Fruit fly (Drosophila melanogaster): ENCODE data around the gene Tasp1.

The Tasp1 gene

DNA sequence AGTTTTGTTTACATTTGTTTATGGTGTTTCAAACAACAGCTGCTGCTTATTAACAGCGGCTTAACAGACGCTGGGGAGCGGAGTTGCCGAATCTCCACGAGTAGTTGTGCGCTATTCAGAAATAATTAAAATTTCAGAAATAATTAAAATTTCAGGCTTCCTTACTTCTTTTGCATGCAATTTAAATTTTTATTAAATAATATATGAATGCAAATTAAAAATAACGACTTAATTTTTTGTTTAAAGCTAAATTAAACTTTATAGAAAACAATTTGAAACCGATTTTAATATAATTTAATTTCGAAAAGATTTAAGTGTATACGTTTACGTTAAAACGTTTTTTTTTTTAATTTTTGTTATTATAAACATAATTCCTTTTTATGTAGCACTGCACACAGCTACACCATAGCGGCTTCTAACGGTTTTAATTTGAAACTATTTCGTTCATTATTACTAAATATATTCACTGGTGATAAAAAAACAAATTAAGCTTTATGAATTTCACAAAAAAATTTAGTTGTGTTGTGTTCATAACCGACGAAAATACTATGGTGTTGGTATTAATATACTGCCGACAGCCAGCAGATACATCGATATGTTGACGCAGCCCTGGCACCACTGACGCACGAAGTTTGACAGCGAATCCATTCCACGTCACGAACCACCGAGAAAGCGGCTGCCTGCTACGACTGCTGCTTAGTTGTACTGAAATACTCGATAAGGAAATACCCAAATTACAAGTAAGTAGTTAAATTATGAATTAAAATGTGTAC, 41.8 kb upstream of the Tasp1 start, which contains the start of gene SsRbeta:
Gene SsRbeta, plus strand, starts transcription at position 645 of the 773 bp plus-strand sequence.
- TF ChIP-seq CG8119 (GFP tag; IDR thresholded peaks at IDR 0.05) (peak; percentile 19), eg (GFP tag; IDR thresholded peaks at IDR 0.05) (peak; percentile 63), acj6 (GFP tag; optimal IDR thresholded peaks at IDR 0.05) (peak; percentile 38), salr (GFP tag; optimal IDR thresholded peaks at IDR 0.05) (no peak), CG1621 (tag; optimal IDR thresholded peaks at IDR 0.05) (no peak), achi (GFP tag; optimal IDR thresholded peaks at IDR 0.05) (peak; percentile 100), CG10631 (GFP tag; optimal IDR thresholded peaks at IDR 0.05) (peak; percentile 18), CG11762 (GFP tag; optimal IDR thresholded peaks at IDR 0.05; ENCODE audit: insufficient read depth) (no peak), Eip75B (GFP tag; optimal IDR thresholded peaks at IDR 0.05) (no peak), CG3032 (tag; optimal IDR thresholded peaks at IDR 0.05) (peak; percentile 13), dsx (GFP tag; optimal IDR thresholded peaks at IDR 0.05; ENCODE audit: poor library complexity, severe bottlenecking) (no peak), CG15336 (GFP tag; IDR thresholded peaks at IDR 0.05) (peak; percentile 41), Eip78C (GFP tag) (peak; percentile 75), fkh (GFP tag; optimal IDR thresholded peaks at IDR 0.05) (peak; percentile 51), cyc (GFP tag; optimal IDR thresholded peaks at IDR 0.05) (no peak), CG6163 (GFP tag; IDR thresholded peaks at IDR 0.05) (peak; percentile 20), vri (GFP tag; optimal IDR thresholded peaks at IDR 0.05) (no peak), Gug (GFP tag; IDR thresholded peaks at IDR 0.05) (peak; percentile 33), pdm3 (GFP tag; optimal IDR thresholded peaks at IDR 0.05) (no peak), OdsH (GFP tag; optimal IDR thresholded peaks at IDR 0.05) (peak; percentile 43), Met (GFP tag; optimal IDR thresholded peaks at IDR 0.05) (peak; percentile 26), Eip93F (GFP tag; optimal IDR thresholded peaks at IDR 0.05) (peak; percentile 78), esn (GFP tag; optimal IDR thresholded peaks at IDR 0.05) (peak; percentile 19)

DNA sequence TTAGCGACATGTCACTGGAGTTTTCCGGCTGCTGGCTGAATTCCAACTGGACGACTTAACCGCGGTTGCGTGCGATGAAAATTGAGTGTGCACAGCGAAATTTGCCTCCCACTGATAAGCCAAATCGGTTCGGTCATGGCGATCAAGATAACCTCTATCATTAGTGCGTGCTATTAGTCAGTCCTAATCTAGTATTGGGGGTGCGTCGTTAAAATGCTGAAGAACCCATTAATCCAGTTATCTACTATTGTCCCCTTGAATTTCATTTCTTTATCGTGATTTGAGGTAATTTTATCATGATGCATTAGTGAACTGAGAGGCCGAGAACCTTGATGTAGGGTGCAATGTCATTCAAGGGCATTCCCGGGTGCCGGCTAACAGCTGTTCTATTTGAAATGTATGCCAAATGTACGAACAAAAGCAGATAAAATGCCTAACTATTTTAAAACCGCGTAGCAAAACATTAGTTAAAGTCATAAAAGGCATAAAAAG, 41.2 kb upstream of the Tasp1 start, which contains the start of gene Pgm1:
Gene Pgm1, minus strand, starts transcription at position 51 of the 492 bp plus-strand sequence.
- TF ChIP-seq CG11902 (GFP tag; optimal IDR thresholded peaks at IDR 0.05) (peak; percentile 85), Ets96B (tag; optimal IDR thresholded peaks at IDR 0.05) (peak; percentile 83), spab (GFP tag; optimal IDR thresholded peaks at IDR 0.05) (no peak), CG3919 (GFP tag; optimal IDR thresholded peaks at IDR 0.05) (peak; percentile 95), CG32006 (GFP tag; optimal IDR thresholded peaks at IDR 0.05) (no peak), Hr39 (GFP tag; optimal IDR thresholded peaks at IDR 0.05) (peak; percentile 94), fd59A (GFP tag; optimal IDR thresholded peaks at IDR 0.05) (peak; percentile 78), CG34406 (GFP tag; optimal IDR thresholded peaks at IDR 0.05) (peak; percentile 87), CG11294 (GFP tag; IDR thresholded peaks at IDR 0.05) (peak; percentile 66; the same call in 1 of the 2 replicates), cyc (GFP tag; optimal IDR thresholded peaks at IDR 0.05) (peak; percentile 94), Ets21C (GFP tag; optimal IDR thresholded peaks at IDR 0.05) (peak; percentile 89), CG11762 (GFP tag; optimal IDR thresholded peaks at IDR 0.05; ENCODE audit: insufficient read depth) (peak; percentile 89), Sox15 (GFP tag; optimal IDR thresholded peaks at IDR 0.05) (peak; percentile 89), CG9139 (GFP tag; optimal IDR thresholded peaks at IDR 0.05) (no peak), Gug (GFP tag; IDR thresholded peaks at IDR 0.05) (no peak; the same call in none of the 2 replicates), Hr38 (GFP tag; optimal IDR thresholded peaks at IDR 0.05) (peak; percentile 44), acj6 (GFP tag; optimal IDR thresholded peaks at IDR 0.05) (peak; percentile 92), CG7368 (GFP tag; optimal IDR thresholded peaks at IDR 0.05) (peak; percentile 96), topi (GFP tag; optimal IDR thresholded peaks at IDR 0.05) (peak; percentile 95), CG4318 (GFP tag; optimal IDR thresholded peaks at IDR 0.05) (no peak), lz (GFP tag; optimal IDR thresholded peaks at IDR 0.05) (peak; percentile 95), svp (GFP tag) (peak; percentile 99), vri (GFP tag; optimal IDR thresholded peaks at IDR 0.05) (peak; percentile 93), dac (GFP tag; optimal IDR thresholded peaks at IDR 0.05) (no peak), Smox (GFP tag; optimal IDR thresholded peaks at IDR 0.05) (peak; percentile 94), net (GFP tag; optimal IDR thresholded peaks at IDR 0.05) (no peak), CG6163 (GFP tag; IDR thresholded peaks at IDR 0.05) (no peak; the same call in 1 of the 3 replicates), Lpt (GFP tag; optimal IDR thresholded peaks at IDR 0.05) (peak; percentile 86), CG3032 (tag; optimal IDR thresholded peaks at IDR 0.05) (peak; percentile 79), Sox14 (GFP tag; optimal IDR thresholded peaks at IDR 0.05) (peak; percentile 96), Eip78C (GFP tag) (peak; percentile 97), eg (GFP tag; IDR thresholded peaks at IDR 0.05) (peak; percentile 85), dsx (GFP tag; optimal IDR thresholded peaks at IDR 0.05; ENCODE audit: poor library complexity, severe bottlenecking) (peak; percentile 83), CG8632 (GFP tag; optimal IDR thresholded peaks at IDR 0.05) (peak; percentile 89), CG6792 (GFP tag; optimal IDR thresholded peaks at IDR 0.05) (peak; percentile 92)
